Fruit fly (Drosophila melanogaster): Measurements from ENCODE around the gene CG9393.

CG9393 gene

dm6 chr3R:9563240-9563992 is at the start of gene CG9393, which contains the start of gene Vps45:
CG9393 (minus strand) TSS chr3R:9563673.
Vps45 (plus strand) TSS chr3R:9563924.
- TF ChIP-seq CG8478 (optimal IDR thresholded peaks at IDR 0.05) (no peak), CTCF (optimal IDR thresholded peaks at IDR 0.05) (peak in 1 of 2 experiments; percentile 13)

DNA sequence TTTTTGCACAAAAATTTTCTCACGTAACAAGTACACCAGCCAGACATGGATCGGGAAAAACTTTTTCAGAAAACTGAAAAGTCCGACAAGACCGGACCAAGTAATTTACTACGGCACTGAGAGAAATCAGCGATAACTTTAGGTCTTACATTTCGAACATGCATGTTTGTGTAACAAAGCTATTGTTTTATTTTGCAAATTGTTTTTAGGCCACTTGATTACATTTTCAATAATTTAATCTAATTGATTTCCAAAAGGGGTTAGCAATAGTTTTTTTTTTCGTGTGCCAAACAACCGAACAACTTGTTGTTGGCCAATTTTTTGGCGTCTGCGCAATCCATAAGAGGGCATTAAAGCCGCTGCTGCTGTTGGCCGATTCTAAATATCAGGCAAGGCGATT is 49.7 kb upstream of the CG9393 start:
- TF ChIP-seq CTCF (optimal IDR thresholded peaks at IDR 0.05): no peak
- no peak for TF ChIP-seq CG8478 (optimal IDR thresholded peaks at IDR 0.05)

DNA sequence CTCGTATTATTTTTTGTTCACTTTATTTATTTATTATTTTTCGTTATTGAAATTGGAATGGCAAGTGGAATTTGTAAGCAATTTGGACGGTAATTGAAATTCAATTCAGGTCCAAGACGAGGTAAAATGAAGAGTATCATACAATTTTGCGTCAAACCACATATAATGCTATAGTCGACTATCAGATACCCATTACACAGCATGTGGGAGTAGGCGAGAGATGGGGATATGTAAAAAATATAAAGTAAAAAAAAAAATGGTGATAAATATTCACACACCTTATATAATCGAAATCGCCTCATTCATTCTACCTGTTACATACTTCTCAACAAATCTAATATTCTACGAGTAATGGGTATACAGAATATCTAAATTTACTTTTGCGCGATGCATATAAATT is 48.7 kb upstream of the CG9393 start:
- no peak for TF ChIP-seq CTCF (optimal IDR thresholded peaks at IDR 0.05)
- TF ChIP-seq CG8478 (optimal IDR thresholded peaks at IDR 0.05): no peak

dm6 chr3R:9608206-9608605 is 44.7 kb upstream of the CG9393 start:
- TF ChIP-seq CTCF (optimal IDR thresholded peaks at IDR 0.05) (no peak), CG8478 (optimal IDR thresholded peaks at IDR 0.05) (no peak)

DNA sequence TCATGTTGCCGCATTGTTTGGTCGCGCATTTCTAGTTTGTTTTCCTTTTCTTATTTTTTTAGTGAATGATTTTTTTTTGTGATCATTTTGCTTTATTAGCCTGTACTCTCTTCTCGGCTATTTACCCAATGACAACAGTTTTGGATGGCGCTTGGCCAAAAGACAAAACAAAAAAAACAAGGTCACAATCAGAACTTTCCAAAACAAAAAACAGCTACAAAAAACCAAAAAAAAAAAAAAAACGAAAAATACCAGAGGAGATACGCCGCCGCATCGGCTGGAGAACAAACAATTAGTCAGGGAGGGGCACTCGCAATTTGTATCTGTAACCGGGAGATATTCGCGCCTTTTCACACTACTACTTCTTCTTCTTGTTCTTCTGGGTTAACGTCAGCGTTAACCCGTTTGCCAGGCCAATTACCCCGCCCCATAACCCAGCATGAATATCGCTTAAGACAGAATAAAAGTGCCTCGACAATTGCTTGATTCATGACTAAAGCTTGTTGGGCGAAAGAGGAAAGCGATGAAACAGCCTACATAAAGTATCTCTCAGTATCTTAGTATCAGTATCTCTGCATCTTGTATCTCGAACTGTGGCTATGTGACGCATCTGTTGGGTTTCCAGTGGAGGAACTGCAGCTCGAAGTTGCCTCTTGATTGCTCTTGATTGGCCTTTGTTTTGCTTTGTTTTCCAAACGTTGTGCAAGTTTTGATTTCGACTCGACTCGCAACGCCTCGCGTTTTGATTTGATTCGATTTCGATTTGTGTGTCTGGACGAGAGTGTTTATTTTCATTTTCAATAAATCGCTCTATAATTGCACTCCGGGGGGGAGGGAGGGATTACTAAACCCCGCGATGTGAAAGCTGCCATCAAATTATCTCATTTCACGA is 43.7 kb upstream of the CG9393 start:
- TF ChIP-seq CTCF (optimal IDR thresholded peaks at IDR 0.05) (no peak), CG8478 (optimal IDR thresholded peaks at IDR 0.05) (no peak)

DNA sequence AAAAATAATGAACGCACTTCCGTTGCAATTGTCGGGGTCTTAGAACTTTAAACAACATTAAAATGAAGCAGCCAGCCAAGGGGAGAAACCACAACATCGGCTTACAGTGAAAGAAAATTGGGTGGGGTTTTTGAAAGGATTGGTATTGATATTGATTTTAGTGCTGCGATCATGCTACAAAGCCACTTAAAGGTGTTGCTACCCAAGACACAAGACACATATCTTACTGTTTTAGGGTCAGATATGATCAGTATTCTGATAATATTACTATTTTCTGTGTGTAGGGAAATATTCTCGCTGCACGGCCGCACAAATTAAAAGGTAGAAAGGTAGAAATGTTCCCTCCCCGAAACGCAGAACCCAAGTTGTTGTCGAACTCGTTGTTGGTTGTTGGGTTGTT is 41.6 kb upstream of the CG9393 start:
- TF ChIP-seq CG8478 (optimal IDR thresholded peaks at IDR 0.05) (no peak), CTCF (optimal IDR thresholded peaks at IDR 0.05) (no peak)

DNA sequence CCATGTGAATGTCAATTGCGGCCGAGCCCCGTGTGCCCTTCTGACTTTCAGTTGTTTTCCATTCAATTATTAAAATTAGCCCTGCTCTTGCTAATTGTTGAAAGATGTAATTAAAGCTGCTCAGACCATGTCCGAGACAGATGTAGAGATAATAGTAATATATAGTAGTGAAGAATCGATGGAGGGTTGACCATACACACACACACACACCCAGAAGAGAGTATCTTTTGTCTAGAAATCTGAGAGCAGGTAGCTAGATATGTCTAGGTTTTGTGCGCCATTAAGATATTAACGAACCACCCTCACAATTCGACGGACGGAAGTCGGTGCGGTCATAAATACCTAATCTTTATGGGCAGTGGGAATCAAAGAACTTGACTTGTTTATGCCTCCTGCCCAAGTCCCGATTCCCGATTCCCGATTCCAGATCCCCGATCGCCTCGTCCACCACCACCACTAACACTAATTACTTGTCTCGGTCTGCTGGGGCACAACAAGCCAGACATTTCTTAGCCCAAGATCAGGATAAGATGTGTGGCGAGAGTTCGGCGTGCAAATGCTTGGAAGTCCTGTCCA is 41.1 kb upstream of the CG9393 start:
- TF ChIP-seq CG8478 (optimal IDR thresholded peaks at IDR 0.05): no peak

dm6 chr3R:9603022-9603942 is 39.8 kb upstream of the CG9393 start:
- no peak for TF ChIP-seq CG8478 (optimal IDR thresholded peaks at IDR 0.05)
- no peak for TF ChIP-seq CTCF (optimal IDR thresholded peaks at IDR 0.05)

DNA sequence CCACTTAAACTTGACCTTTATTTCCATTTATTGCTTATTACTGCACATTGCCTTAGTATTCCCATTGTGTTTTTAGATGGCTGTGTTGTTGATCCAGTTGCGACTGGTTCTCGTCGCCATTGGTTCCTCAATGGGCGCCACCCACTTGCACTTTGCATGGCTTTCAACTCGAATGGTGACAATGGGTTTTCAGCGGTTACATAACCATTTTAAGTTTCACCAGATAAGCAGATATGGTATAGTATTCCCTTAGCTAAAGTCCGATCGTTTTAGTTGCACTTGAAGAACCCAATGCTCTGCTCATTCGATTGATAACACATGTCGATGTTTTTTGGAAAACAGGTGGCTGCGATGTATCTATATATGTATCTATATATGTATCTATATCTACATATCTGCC is 38.5 kb upstream of the CG9393 start:
- TF ChIP-seq CG8478 (optimal IDR thresholded peaks at IDR 0.05) (no peak), CTCF (optimal IDR thresholded peaks at IDR 0.05) (no peak)

DNA sequence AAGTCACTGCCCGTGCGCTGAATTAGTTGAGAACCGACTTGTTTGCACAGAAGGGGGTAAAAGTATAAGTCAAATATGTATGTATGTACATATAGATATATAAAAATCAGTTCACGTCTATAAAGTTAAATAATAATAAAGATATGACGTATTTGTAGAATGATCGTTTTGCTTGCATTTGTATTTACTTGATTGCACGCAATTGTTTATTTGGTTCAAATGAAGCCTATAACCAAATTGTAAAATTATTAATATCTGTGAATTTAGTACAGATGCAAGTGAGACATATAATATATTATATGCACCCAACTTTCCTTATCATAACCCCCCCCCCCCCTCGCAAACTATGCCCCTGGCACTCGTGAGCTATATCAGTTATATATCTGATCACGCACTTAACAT is 37.1 kb upstream of the CG9393 start:
- TF ChIP-seq CG8478 (optimal IDR thresholded peaks at IDR 0.05): no peak
- no peak for TF ChIP-seq CTCF (optimal IDR thresholded peaks at IDR 0.05)

dm6 chr3R:9598099-9598498 is 34.6 kb upstream of the CG9393 start:
- TF ChIP-seq CTCF (optimal IDR thresholded peaks at IDR 0.05) (no peak), CG8478 (optimal IDR thresholded peaks at IDR 0.05) (no peak)

DNA sequence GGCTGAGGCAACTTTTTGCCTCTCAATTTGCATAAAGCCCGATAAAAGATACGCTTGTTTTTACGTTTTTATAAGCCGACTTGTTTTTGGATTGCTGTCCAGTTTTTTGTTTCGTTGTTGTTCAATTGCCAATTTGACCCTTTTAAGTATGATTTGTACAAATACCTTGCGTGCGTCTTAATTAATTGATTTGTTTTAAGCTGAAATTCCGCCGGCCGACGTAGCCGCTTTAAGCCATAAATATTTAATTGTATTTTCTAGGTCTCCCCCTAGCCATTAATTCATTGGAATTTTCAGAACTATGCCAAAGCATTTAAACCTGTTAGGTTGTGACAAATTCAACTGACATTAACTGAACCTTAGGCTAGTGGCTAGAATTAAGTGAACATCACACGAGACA is 33.1 kb upstream of the CG9393 start:
- TF ChIP-seq CTCF (optimal IDR thresholded peaks at IDR 0.05) (no peak), CG8478 (optimal IDR thresholded peaks at IDR 0.05) (no peak)

DNA sequence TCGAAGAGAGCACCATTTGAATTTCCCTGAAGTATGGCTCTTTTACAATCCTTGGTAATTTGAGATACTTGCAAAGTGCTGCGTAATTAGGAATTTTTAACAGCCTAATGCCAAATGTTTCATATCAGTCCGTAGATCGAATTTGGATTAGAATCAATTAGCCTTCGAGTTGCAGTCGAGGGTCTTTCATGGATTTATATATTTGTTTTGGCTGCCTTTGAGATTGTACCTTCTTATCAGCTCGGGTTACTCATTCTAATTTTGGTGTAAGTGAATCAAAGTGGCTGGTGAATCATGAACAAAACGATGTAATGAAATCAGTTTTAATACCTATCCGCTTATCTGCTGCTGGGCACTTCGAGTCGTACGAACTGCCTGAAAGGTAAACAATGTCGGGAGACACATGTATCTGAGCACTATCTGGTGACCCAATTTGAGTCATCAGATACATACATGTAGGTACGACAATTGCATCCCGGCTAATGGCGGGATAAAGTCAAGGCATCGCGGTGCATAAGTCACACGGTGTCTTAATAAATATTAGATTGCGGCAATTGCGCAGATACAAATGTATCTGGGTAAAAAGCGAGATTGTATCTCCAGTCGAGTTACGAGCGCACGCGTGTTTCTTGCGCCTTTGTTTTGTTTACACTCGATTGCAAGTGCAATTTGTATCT is 32.3 kb upstream of the CG9393 start:
- TF ChIP-seq CG8478 (optimal IDR thresholded peaks at IDR 0.05) (no peak), CTCF (optimal IDR thresholded peaks at IDR 0.05) (no peak)

dm6 chr3R:9594839-9595238 is 31.4 kb upstream of the CG9393 start:
- TF ChIP-seq CG8478 (optimal IDR thresholded peaks at IDR 0.05) (no peak), CTCF (optimal IDR thresholded peaks at IDR 0.05) (no peak)

Data from S2 (cell line).